Worm (Caenorhabditis elegans): Measurements from ENCODE around the gene Y54G9A.7.

Gene Y54G9A.7

ce11 chrII:13725793-13726192 is at the start of gene Y54G9A.7, which contains the start of gene bub-3 (continued):
- TF ChIP-seq bed-1 (GFP tag; IDR thresholded peaks at IDR 0.05) (no peak), B0261.1 (tag; optimal IDR thresholded peaks at IDR 0.05) (no peak), ztf-18 (tag; optimal IDR thresholded peaks at IDR 0.05) (no peak), lsl-1 (GFP tag; optimal IDR thresholded peaks at IDR 0.05) (peak; percentile 75), ztf-22 (GFP tag; optimal IDR thresholded peaks at IDR 0.05) (no peak), snpc-3.4 (tag; optimal IDR thresholded peaks at IDR 0.05) (peak; percentile 48), hmg-1.2 (GFP tag; IDR thresholded peaks at IDR 0.05) (0 out of 2 replicates have a peak, but pooled peaks have one; percentile 20), aptf-3 (GFP tag; IDR thresholded peaks at IDR 0.05) (no peak), hsf-1 (GFP tag; IDR thresholded peaks at IDR 0.05) (peak; percentile 53; the same call in 1 of the 2 replicates), nhr-179 (tag; optimal IDR thresholded peaks at IDR 0.05) (no peak), ztf-3 (GFP tag; optimal IDR thresholded peaks at IDR 0.05) (no peak), dox-1 (GFP tag; IDR thresholded peaks at IDR 0.05) (peak; percentile 47; the same call in 1 of the 2 replicates), attf-6 (GFP tag; IDR thresholded peaks at IDR 0.05) (no peak), nfyb-1 (GFP tag; IDR thresholded peaks at IDR 0.05) (no peak), unc-130 (GFP tag; optimal IDR thresholded peaks at IDR 0.05) (no peak), C06A6.2 (GFP tag; conservative IDR thresholded peaks at IDR 0.05) (no peak), Y79H2A.3 (GFP tag; conservative IDR thresholded peaks at IDR 0.05) (no peak), rec-8 (tag; optimal IDR thresholded peaks at IDR 0.05) (no peak), attf-5 (GFP tag; optimal IDR thresholded peaks at IDR 0.05) (no peak), Y53F4B.3 (GFP tag; IDR thresholded peaks at IDR 0.05) (no peak), F23B12.7 (tag; optimal IDR thresholded peaks at IDR 0.05; ENCODE audit: insufficient read depth) (no peak), B0035.1 (tag; optimal IDR thresholded peaks at IDR 0.05) (no peak), rcor-1 (GFP tag; IDR thresholded peaks at IDR 0.05) (peak; percentile 66), madf-8 (GFP tag; conservative IDR thresholded peaks at IDR 0.05) (peak; percentile 91), D2030.7 (GFP tag; IDR thresholded peaks at IDR 0.05) (peak; percentile 90), fkh-3 (tag; optimal IDR thresholded peaks at IDR 0.05) (no peak), F57A8.1 (GFP tag; optimal IDR thresholded peaks at IDR 0.05) (no peak), pha-4 (tag; optimal IDR thresholded peaks at IDR 0.05) (no peak)

ce11 chrII:13771335-13771734 is 45.7 kb upstream of the Y54G9A.7 start, which contains the start of gene C01B9.1:
C01B9.1 (plus strand) TSS chrII:13771575.
- no peak for TF ChIP-seq ceh-100 (GFP tag; IDR thresholded peaks at IDR 0.05)
- TF ChIP-seq nhr-80 (tag; optimal IDR thresholded peaks at IDR 0.05): peak; percentile 47

DNA sequence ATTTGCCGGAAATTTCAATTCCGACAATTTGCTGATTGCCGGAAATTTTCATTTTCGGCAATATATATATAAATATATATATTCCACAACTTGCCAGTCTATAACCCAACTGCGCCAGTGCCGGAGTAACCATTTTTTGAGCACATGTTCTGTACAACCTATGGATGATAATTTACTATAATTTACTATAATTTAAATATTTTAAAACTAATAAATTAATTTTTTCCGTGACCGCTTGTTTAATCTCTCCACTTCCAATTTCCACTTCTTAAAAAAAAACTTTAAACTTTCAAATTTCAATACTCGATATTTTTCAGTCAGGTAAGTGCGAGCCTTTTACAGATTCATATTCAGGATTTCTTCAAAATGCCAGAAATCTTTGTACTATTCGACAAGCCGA is 40.4 kb upstream of the Y54G9A.7 start, which contains the start of gene arrd-12:
Gene arrd-12, plus strand, starts transcription at position 301 of the 400 bp plus-strand sequence.
- no peak for TF ChIP-seq ZK185.1 (tag; optimal IDR thresholded peaks at IDR 0.05; ENCODE audit: poor library complexity, severe bottlenecking)
- TF ChIP-seq hlh-12 (tag; optimal IDR thresholded peaks at IDR 0.05): no peak
- TF ChIP-seq mel-28 (tag; optimal IDR thresholded peaks at IDR 0.05; ENCODE audit: borderline replicate concordance): no peak
- TF ChIP-seq F33H1.4 (GFP tag; IDR thresholded peaks at IDR 0.05): no peak
- no peak for TF ChIP-seq F23B12.7 (tag; optimal IDR thresholded peaks at IDR 0.05; ENCODE audit: insufficient read depth)
- no peak for TF ChIP-seq snpc-4 (GFP tag; optimal IDR thresholded peaks at IDR 0.05)
- no peak for TF ChIP-seq snpc-4 (tag; optimal IDR thresholded peaks at IDR 0.05)
- no peak for TF ChIP-seq mes-4 (tag; optimal IDR thresholded peaks at IDR 0.05)
- no peak for TF ChIP-seq dox-1 (GFP tag; IDR thresholded peaks at IDR 0.05)
- no peak for TF ChIP-seq cebp-1 (GFP tag; IDR thresholded peaks at IDR 0.05)
- no peak for TF ChIP-seq cebp-1 (tag; optimal IDR thresholded peaks at IDR 0.05)
- TF ChIP-seq him-1 (tag; optimal IDR thresholded peaks at IDR 0.05): no peak

Measured in whole organism, young adult.